Fruit fly (Drosophila melanogaster) Kc167 (cell line): ENCODE measurements around the gene CkIalpha.

Experiments
- Myc ChIP-seq: fragments of >200 bp; optimal IDR thresholded peaks from 2 replicates; lab custom pipeline; 2017; ENCODE audit warnings: missing external identifiers
- insv ChIP-seq: fragments of >200 bp; optimal IDR thresholded peaks from 3 replicates; lab custom pipeline; 2018; ENCODE audit warnings: missing external identifiers

DNA sequence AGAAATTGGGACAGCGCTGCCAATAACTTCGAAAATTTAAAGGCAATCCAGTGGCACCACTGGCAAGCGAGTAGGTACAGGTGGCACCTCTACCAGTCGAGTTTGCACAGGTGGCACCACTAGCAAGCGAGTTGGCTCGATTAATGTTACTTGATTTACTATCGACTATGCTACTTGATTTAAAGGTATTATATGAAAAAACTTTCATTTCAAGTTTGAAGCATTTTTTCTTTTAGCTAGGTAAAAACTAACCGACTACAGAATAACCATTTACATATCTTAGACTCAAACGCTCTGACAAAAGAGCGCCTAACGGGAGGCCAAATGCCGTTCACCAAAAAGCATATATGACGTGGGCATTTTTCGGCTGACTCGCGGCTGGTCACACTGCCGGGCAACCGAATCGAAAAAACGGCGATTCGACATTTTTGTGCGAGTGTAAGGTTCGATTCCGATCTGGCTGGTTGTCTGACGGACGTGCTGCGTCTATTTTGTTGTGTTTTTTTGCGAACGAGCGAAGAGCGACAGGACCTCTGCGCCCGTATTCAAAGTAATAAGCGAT, 5.7 kb downstream of the CkIalpha start, which contains the start of gene Tis11:
- no peak for TF ChIP-seq insv
- no peak for TF ChIP-seq Myc
